Worm (Caenorhabditis elegans) whole organism, mixed stage, embryonic: ENCODE data around the gene pks-1.

Source experiments
- M03D4.4 ChIP-seq: sonication (generic microtip); optimal IDR thresholded peaks from 2 replicates; lab custom pipeline; 2017; ENCODE audit warnings: mild to moderate bottlenecking, missing genetic modification characterization, missing compliant biosample characterization
- bed-3 ChIP-seq: fragments of 200-800 bp; sonication (Bioruptor generic); optimal IDR thresholded peaks from 3 replicates; lab custom pipeline; 2018; ENCODE audit warnings: mild to moderate bottlenecking, missing genetic modification characterization, moderate library complexity, missing compliant biosample characterization
- blmp-1 ChIP-seq: fragments of 150-350 bp; optimal IDR thresholded peaks from 2 replicates; lab custom pipeline; 2014; ENCODE audit warnings: missing biosample characterization, missing genetic modification characterization
- ceh-39 ChIP-seq: fragments of 150-350 bp; optimal IDR thresholded peaks from 2 replicates; lab custom pipeline; 2014; ENCODE audit warnings: missing biosample characterization, missing genetic modification characterization
- ceh-43 ChIP-seq: fragments of 200-800 bp; sonication (Bioruptor generic); optimal IDR thresholded peaks from 2 replicates; lab custom pipeline; 2018; ENCODE audit warnings: mild to moderate bottlenecking, missing genetic modification characterization, moderate library complexity, missing compliant biosample characterization
- ceh-83 ChIP-seq: fragments of 200-800 bp; sonication (Bioruptor generic); optimal IDR thresholded peaks from 2 replicates; lab custom pipeline; 2018; ENCODE audit warnings: mild to moderate bottlenecking, missing genetic modification characterization, missing compliant biosample characterization
- ces-1 ChIP-seq: fragments of 150-350 bp; optimal IDR thresholded peaks from 2 replicates; lab custom pipeline; 2014; ENCODE audit warnings: missing biosample characterization, missing genetic modification reagents, missing genetic modification characterization
- cnd-1 ChIP-seq: fragments of 200-800 bp; sonication (Bioruptor generic); optimal IDR thresholded peaks from 2 replicates; lab custom pipeline; 2018; ENCODE audit warnings: mild to moderate bottlenecking, missing genetic modification characterization, missing compliant biosample characterization
- elt-3 ChIP-seq: fragments of 150-350 bp; optimal IDR thresholded peaks from 2 replicates; lab custom pipeline; 2014; ENCODE audit warnings: missing biosample characterization, missing genetic modification characterization
- flh-1 ChIP-seq: fragments of 200-800 bp; sonication (Bioruptor generic); optimal IDR thresholded peaks from 2 replicates; lab custom pipeline; 2018; ENCODE audit warnings: mild to moderate bottlenecking, missing genetic modification characterization, moderate library complexity, missing compliant biosample characterization
- hlh-1 ChIP-seq: fragments of 150-350 bp; optimal IDR thresholded peaks from 2 replicates; lab custom pipeline; 2014; ENCODE audit warnings: missing biosample characterization, missing genetic modification reagents, missing genetic modification characterization
- lin-13 ChIP-seq: fragments of 150-350 bp; optimal IDR thresholded peaks from 2 replicates; lab custom pipeline; 2014; ENCODE audit warnings: missing biosample characterization, missing genetic modification characterization
- lin-32 ChIP-seq: fragments of 200-800 bp; sonication (Bioruptor generic); optimal IDR thresholded peaks from 2 replicates; lab custom pipeline; 2018; ENCODE audit warnings: mild to moderate bottlenecking, missing genetic modification characterization, missing compliant biosample characterization
- lsy-2 ChIP-seq: fragments of 150-350 bp; optimal IDR thresholded peaks from 2 replicates; lab custom pipeline; 2014; ENCODE audit warnings: missing biosample characterization, missing genetic modification characterization
- mab-5 ChIP-seq: fragments of 150-350 bp; optimal IDR thresholded peaks from 2 replicates; lab custom pipeline; 2014; ENCODE audit warnings: missing biosample characterization, missing genetic modification characterization
- mep-1 ChIP-seq: fragments of 150-350 bp; optimal IDR thresholded peaks from 2 replicates; lab custom pipeline; 2017; ENCODE audit warnings: missing biosample characterization, missing genetic modification reagents, missing genetic modification characterization, inconsistent platforms
- mls-2 ChIP-seq: sonication (generic microtip); optimal IDR thresholded peaks from 2 replicates; lab custom pipeline; 2016; ENCODE audit warnings: mild to moderate bottlenecking, missing genetic modification characterization, moderate library complexity, missing compliant biosample characterization
- nhr-12 ChIP-seq: fragments of 150-350 bp; optimal IDR thresholded peaks from 2 replicates; lab custom pipeline; 2014; ENCODE audit warnings: missing biosample characterization, missing genetic modification characterization
- nhr-2 ChIP-seq: fragments of 150-350 bp; optimal IDR thresholded peaks from 2 replicates; lab custom pipeline; 2014; ENCODE audit warnings: missing biosample characterization, missing genetic modification characterization
- nhr-237 ChIP-seq: fragments of 150-350 bp; optimal IDR thresholded peaks from 2 replicates; lab custom pipeline; 2014; ENCODE audit warnings: missing biosample characterization, missing genetic modification characterization
- nhr-28 ChIP-seq: fragments of 150-350 bp; optimal IDR thresholded peaks from 2 replicates; lab custom pipeline; 2014; ENCODE audit warnings: missing biosample characterization, missing genetic modification characterization
- pha-4 ChIP-seq: fragments of 150-350 bp; optimal IDR thresholded peaks from 2 replicates; lab custom pipeline; 2018; ENCODE audit warnings: missing biosample characterization, missing genetic modification reagents, missing genetic modification characterization
- sem-2 ChIP-seq: fragments of 200-800 bp; sonication (Bioruptor generic); optimal IDR thresholded peaks from 2 replicates; lab custom pipeline; 2018; ENCODE audit warnings: mild to moderate bottlenecking, missing genetic modification characterization, missing compliant biosample characterization
- snpc-4 ChIP-seq: fragments of 150-350 bp; optimal IDR thresholded peaks from 2 replicates; lab custom pipeline; 2014; ENCODE audit warnings: missing biosample characterization, missing genetic modification characterization
- sptf-1 ChIP-seq: sonication (generic microtip); optimal IDR thresholded peaks from 2 replicates; lab custom pipeline; 2017; ENCODE audit warnings: mild to moderate bottlenecking, missing genetic modification characterization, moderate library complexity, missing compliant biosample characterization
- tbx-8 ChIP-seq: fragments of 200-800 bp; sonication (Bioruptor generic); optimal IDR thresholded peaks from 2 replicates; lab custom pipeline; 2018; ENCODE audit warnings: mild to moderate bottlenecking, missing genetic modification characterization, moderate library complexity, missing compliant biosample characterization
- unc-39 ChIP-seq: fragments of 150-350 bp; optimal IDR thresholded peaks from 2 replicates; lab custom pipeline; 2014; ENCODE audit warnings: missing biosample characterization, missing genetic modification characterization
- zip-8 ChIP-seq: fragments of 150-350 bp; optimal IDR thresholded peaks from 2 replicates; lab custom pipeline; 2014; ENCODE audit warnings: missing biosample characterization, missing genetic modification characterization
- ztf-11 ChIP-seq: fragments of 150-350 bp; optimal IDR thresholded peaks from 2 replicates; lab custom pipeline; 2014; ENCODE audit warnings: missing biosample characterization, missing genetic modification characterization

Gene pks-1

ce11 chrX:5447941-5448340 lies 34.3 kb downstream of the pks-1 start, which contains the start of gene C25F6.8:
C25F6.8 (plus strand) TSS chrX:5448241.
- TF ChIP-seq ces-1 (GFP tag; lab: Kevin White, UChicago) (no peak), nhr-2 (tag; lab: Kevin White, UChicago) (no peak), ceh-83 (no peak)
- TF ChIP-seq, all 35 proteins: peak for 0

- no peak for TF ChIP-seq mep-1 (tag; lab: Kevin White, UChicago)
- no peak for TF ChIP-seq mls-2 (tag; lab: Kevin White, UChicago)
- no peak for TF ChIP-seq mab-5
- TF ChIP-seq nhr-28, result no peak
- no peak for TF ChIP-seq lsy-2 (tag; lab: Kevin White, UChicago)
- TF ChIP-seq pha-4 (tag; lab: Kevin White, UChicago), result no peak
- TF ChIP-seq lin-32 (GFP tag; lab: Kevin White, UChicago), result no peak
- no peak for TF ChIP-seq sptf-1 (tag; lab: Kevin White, UChicago)
- TF ChIP-seq hlh-1 (tag; lab: Kevin White, UChicago), result no peak
- no peak for TF ChIP-seq ceh-43 (GFP tag; lab: Kevin White, UChicago)
- TF ChIP-seq cnd-1 (tag; lab: Kevin White, UChicago), result no peak
- TF ChIP-seq ztf-11, result no peak
- TF ChIP-seq elt-3 (tag; lab: Kevin White, UChicago), result no peak
- TF ChIP-seq flh-1, result no peak
Measured at ce11 chrX:5450773-5451447, 37.3 kb downstream of the pks-1 start, which contains the start of gene C25F6.6. C25F6.6 (minus strand) TSS chrX:5450823.

ce11 chrX:5451706-5452105 lies 38.1 kb downstream of the pks-1 start:
- TF ChIP-seq sem-2 (GFP tag; lab: Kevin White, UChicago) (no peak), nhr-28 (no peak), lin-13 (tag; lab: Kevin White, UChicago) (no peak)

ce11 chrX:5455107-5455506 lies 41.5 kb downstream of the pks-1 start:
- no peak for TF ChIP-seq nhr-2 (tag; lab: Kevin White, UChicago)
- TF ChIP-seq, all 35 proteins: peak for 0

- TF ChIP-seq ceh-43 (GFP tag; lab: Kevin White, UChicago) (no peak), snpc-4 (tag; lab: Kevin White, UChicago) (no peak), lsy-2 (tag; lab: Kevin White, UChicago) (no peak), nhr-2 (tag; lab: Kevin White, UChicago) (no peak), M03D4.4 (no peak), ceh-39 (tag; lab: Kevin White, UChicago) (no peak), zip-8 (no peak), lin-13 (tag; lab: Kevin White, UChicago) (no peak), sem-2 (GFP tag; lab: Kevin White, UChicago) (no peak), unc-39 (tag; lab: Kevin White, UChicago) (no peak), bed-3 (GFP tag; lab: Kevin White, UChicago) (no peak), nhr-12 (tag; lab: Kevin White, UChicago) (no peak), mep-1 (tag; lab: Kevin White, UChicago) (no peak), tbx-8 (GFP tag; lab: Kevin White, UChicago) (no peak), flh-1 (no peak), blmp-1 (tag; lab: Kevin White, UChicago) (no peak), elt-3 (tag; lab: Kevin White, UChicago) (no peak)
Measured at ce11 chrX:5457184-5457583, 43.6 kb downstream of the pks-1 start.

- TF ChIP-seq nhr-2 (tag; lab: Kevin White, UChicago) (no peak), sem-2 (GFP tag; lab: Kevin White, UChicago) (no peak), ztf-11 (no peak), lin-13 (tag; lab: Kevin White, UChicago) (no peak), tbx-8 (GFP tag; lab: Kevin White, UChicago) (no peak), elt-3 (tag; lab: Kevin White, UChicago) (no peak), nhr-28 (no peak), nhr-237 (tag; lab: Kevin White, UChicago) (no peak), pha-4 (tag; lab: Kevin White, UChicago) (no peak), mep-1 (tag; lab: Kevin White, UChicago) (no peak), zip-8 (no peak)
Measured at ce11 chrX:5458043-5458442, 44.4 kb downstream of the pks-1 start.
